Fruit fly (Drosophila melanogaster) whole organism: ENCODE data around the gene CG33654.

Source experiments
- Dll ChIP-seq: fragments of >200 bp; optimal IDR thresholded peaks from 2 replicates; lab custom pipeline; 2017
- usp ChIP-seq: fragments of >200 bp; optimal IDR thresholded peaks from 2 replicates; lab custom pipeline; 2017; ENCODE audit warnings: missing biosample characterization, missing genetic modification characterization, mixed read lengths

DNA sequence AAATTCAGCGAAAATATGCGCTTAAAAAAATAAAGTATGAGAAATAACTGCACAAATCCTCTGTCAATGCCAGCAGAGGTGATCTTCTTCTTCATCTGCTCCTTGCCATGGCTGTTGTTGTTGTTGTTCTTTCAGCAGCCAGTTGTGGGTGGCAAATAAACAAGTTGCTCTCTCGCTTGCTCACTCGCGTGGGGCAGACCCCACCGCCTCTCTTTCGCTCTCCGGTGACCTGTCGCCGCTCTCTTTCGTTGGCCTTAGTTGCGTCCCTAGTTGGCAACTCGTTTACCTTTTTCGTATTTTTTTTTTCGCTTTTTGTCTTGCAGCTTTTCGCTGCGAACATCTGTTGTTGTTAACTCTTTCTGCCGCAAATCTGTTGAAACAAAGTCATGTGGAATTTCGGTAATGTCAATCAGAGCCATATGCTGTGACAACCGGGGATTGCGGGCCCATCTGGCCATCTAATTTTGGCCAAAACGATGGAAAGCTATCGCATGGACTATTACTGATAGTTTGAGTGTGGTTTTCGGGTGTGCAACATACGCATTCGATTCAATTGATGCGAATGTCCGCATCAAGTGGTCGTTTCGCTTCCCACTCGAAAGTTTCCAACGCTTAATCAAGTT lies 48.3 kb downstream of the CG33654 start:
- TF ChIP-seq usp (GFP tag; lab: Kevin White, UChicago) (no peak), Dll (lab: Kevin White, UChicago) (no peak)
